Fruit fly (Drosophila melanogaster) whole organism, embryonic: ENCODE results near the gene Sodh2.
A peak's percentile ranks its signal among the peaks of the same experiment; 100 is the strongest.

Source experiments
- Atf-2 ChIP-seq: fragments of 200-800 bp; sonication (Bioruptor generic); optimal IDR thresholded peaks from 2 replicates; lab custom pipeline; 2016; ENCODE audit warnings: missing biosample characterization, missing genetic modification characterization
- C15 ChIP-seq: fragments of 200-800 bp; sonication (Bioruptor generic); IDR thresholded peaks from 3 replicates; pipeline ENCODE4 v1.3.6; 2022; ENCODE audit warnings: missing biosample characterization, missing genetic modification characterization
- CG10959 ChIP-seq: fragments of 200-800 bp; sonication (Bioruptor generic); IDR thresholded peaks from 2 replicates; pipeline ENCODE4 v1.3.6; 2022; ENCODE audit warnings: missing biosample characterization, missing genetic modification characterization
- CG11085 ChIP-seq: fragments of 200-800 bp; sonication (Bioruptor generic); IDR thresholded peaks from 2 replicates; pipeline ENCODE4 v1.3.6; 2022; ENCODE audit warnings: missing biosample characterization, missing genetic modification characterization
- CG12236 ChIP-seq: fragments of 200-800 bp; sonication (Bioruptor generic); optimal IDR thresholded peaks from 2 replicates; lab custom pipeline; 2016; ENCODE audit warnings: missing biosample characterization, missing genetic modification characterization
- CG12659 ChIP-seq: fragments of 200-800 bp; sonication (Bioruptor generic); optimal IDR thresholded peaks from 3 replicates; lab custom pipeline; 2017; ENCODE audit warnings: mild to moderate bottlenecking, missing biosample characterization, missing genetic modification reagents, missing genetic modification characterization
- CG14050 ChIP-seq: fragments of 200-800 bp; sonication (Bioruptor generic); IDR thresholded peaks from 3 replicates; pipeline ENCODE4 v1.3.6; 2022; ENCODE audit warnings: missing biosample characterization, missing genetic modification characterization
- CG15696 ChIP-seq: fragments of 200-800 bp; sonication (Bioruptor generic); optimal IDR thresholded peaks from 2 replicates; lab custom pipeline; 2019; ENCODE audit warnings: missing biosample characterization, mild to moderate bottlenecking, missing genetic modification characterization, moderate library complexity
- CG17186 ChIP-seq: fragments of 200-800 bp; sonication (Bioruptor generic); optimal IDR thresholded peaks from 3 replicates; lab custom pipeline; 2017; ENCODE audit warnings: missing biosample characterization, missing genetic modification reagents, missing genetic modification characterization
- CG18262 ChIP-seq: fragments of 200-800 bp; optimal IDR thresholded peaks from 3 replicates; lab custom pipeline; 2019; ENCODE audit warnings: missing biosample characterization, mild to moderate bottlenecking, missing genetic modification characterization, moderate library complexity
- CG30403 ChIP-seq: fragments of 200-800 bp; sonication (Bioruptor generic); optimal IDR thresholded peaks from 3 replicates; lab custom pipeline; 2016; ENCODE audit warnings: missing biosample characterization, missing genetic modification characterization
- CG30431 ChIP-seq: fragments of 200-800 bp; sonication (Bioruptor generic); optimal IDR thresholded peaks from 2 replicates; lab custom pipeline; 2017; ENCODE audit warnings: missing biosample characterization, missing genetic modification characterization
- CG31441 ChIP-seq: fragments of 200-800 bp; sonication (Bioruptor generic); IDR thresholded peaks from 2 replicates; pipeline ENCODE4 v1.3.6; 2022; ENCODE audit warnings: missing biosample characterization, missing genetic modification characterization
- CG3281 ChIP-seq: fragments of 200-800 bp; sonication (Bioruptor generic); optimal IDR thresholded peaks from 3 replicates; lab custom pipeline; 2017; ENCODE audit warnings: missing biosample characterization, mild to moderate bottlenecking, missing genetic modification characterization
- CG33557 ChIP-seq: fragments of 200-800 bp; sonication (Bioruptor generic); optimal IDR thresholded peaks from 2 replicates; lab custom pipeline; 2019; ENCODE audit warnings: missing biosample characterization, mild to moderate bottlenecking, missing genetic modification characterization, moderate library complexity
- CG3407 ChIP-seq: fragments of 200-800 bp; sonication (Bioruptor generic); optimal IDR thresholded peaks from 2 replicates; lab custom pipeline; 2018; ENCODE audit warnings: missing biosample characterization, mild to moderate bottlenecking, missing genetic modification characterization
- CG42726 ChIP-seq: fragments of 200-800 bp; sonication (Bioruptor generic); IDR thresholded peaks from 2 replicates; pipeline ENCODE4 v1.3.6; 2022; ENCODE audit warnings: missing biosample characterization, missing genetic modification characterization; ENCODE audit not compliant: partially characterized antibody
- CG6683 ChIP-seq: fragments of 200-800 bp; sonication (Bioruptor generic); optimal IDR thresholded peaks from 2 replicates; lab custom pipeline; 2017; ENCODE audit warnings: missing biosample characterization, mild to moderate bottlenecking, missing genetic modification characterization, missing genetic modification reagents
- CG7357 ChIP-seq: fragments of 200-800 bp; sonication (Bioruptor generic); IDR thresholded peaks from 3 replicates; pipeline ENCODE4 v1.3.6; 2022; ENCODE audit warnings: missing biosample characterization, missing genetic modification characterization
- CrebB ChIP-seq: fragments of 200-800 bp; sonication (Bioruptor generic); optimal IDR thresholded peaks from 3 replicates; lab custom pipeline; 2018; ENCODE audit warnings: missing biosample characterization, mild to moderate bottlenecking, missing genetic modification characterization
- Dbx ChIP-seq: fragments of 200-800 bp; sonication (Bioruptor generic); IDR thresholded peaks from 3 replicates; pipeline ENCODE4 v1.3.6; 2022; ENCODE audit warnings: missing biosample characterization, missing genetic modification characterization
- Dp ChIP-seq: fragments of 200-800 bp; sonication (Bioruptor generic); optimal IDR thresholded peaks from 2 replicates; lab custom pipeline; 2018; ENCODE audit warnings: missing biosample characterization, mild to moderate bottlenecking, missing genetic modification characterization, moderate library complexity
- Drgx ChIP-seq: fragments of 200-800 bp; sonication (Bioruptor generic); IDR thresholded peaks from 2 replicates; pipeline ENCODE4 v1.3.6; 2022; ENCODE audit warnings: missing biosample characterization, missing genetic modification characterization
- Eip74EF ChIP-seq, 2 experiments: fragments of 200-800 bp in 1 of 2; fragments of >200 bp in 1 of 2; sonication (Bioruptor generic) in 1 of 2; optimal IDR thresholded peaks; 2 replicates each; lab custom pipeline; 2017 to 2019; ENCODE audit warnings: missing biosample characterization in 2 of 2, missing genetic modification characterization in 2 of 2, mild to moderate bottlenecking in 1 of 2, moderate library complexity in 1 of 2
- Jarid2 ChIP-seq: fragments of 200-800 bp; sonication (Bioruptor generic); optimal IDR thresholded peaks from 3 replicates; lab custom pipeline; 2017; ENCODE audit warnings: mild to moderate bottlenecking, missing biosample characterization, missing genetic modification reagents, missing genetic modification characterization
- Meics ChIP-seq: fragments of 200-800 bp; sonication (Bioruptor generic); optimal IDR thresholded peaks from 2 replicates; lab custom pipeline; 2017; ENCODE audit warnings: missing biosample characterization, mild to moderate bottlenecking, missing genetic modification characterization
- Mrtf ChIP-seq: fragments of 200-800 bp; sonication (Bioruptor generic); IDR thresholded peaks from 3 replicates; pipeline ENCODE4 v1.3.6; 2022; ENCODE audit warnings: missing biosample characterization, missing genetic modification characterization
- NC2β ChIP-seq: fragments of 200-800 bp; sonication (Bioruptor generic); optimal IDR thresholded peaks from 2 replicates; lab custom pipeline; 2016; ENCODE audit warnings: missing biosample characterization, missing genetic modification characterization
- Sry-β ChIP-seq: fragments of 200-800 bp; sonication (Bioruptor generic); optimal IDR thresholded peaks from 2 replicates; lab custom pipeline; 2018; ENCODE audit warnings: missing biosample characterization, mild to moderate bottlenecking, missing genetic modification characterization, moderate library complexity
- Stat92E ChIP-seq, 3 experiments: fragments of >200 bp in 2 of 3; fragments of 200-800 bp in 1 of 3; sonication (Bioruptor generic) in 1 of 3; optimal IDR thresholded peaks; 2 replicates each; lab custom pipeline; 2017 to 2019; ENCODE audit warnings: missing biosample characterization in 3 of 3, missing genetic modification characterization in 3 of 3, mild to moderate bottlenecking in 1 of 3, moderate library complexity in 1 of 3
- Tbp ChIP-seq: fragments of >200 bp; optimal IDR thresholded peaks from 2 replicates; lab custom pipeline; 2018; ENCODE audit warnings: missing biosample characterization, missing genetic modification characterization
- ase ChIP-seq: fragments of 200-800 bp; sonication (Bioruptor generic); IDR thresholded peaks from 3 replicates; pipeline ENCODE4 v1.3.6; 2022; ENCODE audit warnings: missing biosample characterization, missing genetic modification characterization
- az2 ChIP-seq: fragments of 200-800 bp; sonication (Bioruptor generic); optimal IDR thresholded peaks from 3 replicates; lab custom pipeline; 2016; ENCODE audit warnings: missing biosample characterization, missing genetic modification characterization
- danr ChIP-seq: fragments of 200-800 bp; sonication (Bioruptor generic); IDR thresholded peaks from 2 replicates; pipeline ENCODE4 v1.3.6; 2022; ENCODE audit warnings: missing biosample characterization, missing genetic modification characterization
- emc ChIP-seq: fragments of 200-800 bp; sonication (Bioruptor generic); optimal IDR thresholded peaks from 2 replicates; lab custom pipeline; 2016; ENCODE audit warnings: missing biosample characterization, missing genetic modification characterization
- esg ChIP-seq: fragments of 200-800 bp; sonication (Bioruptor generic); conservative IDR thresholded peaks from 2 replicates; pipeline ENCODE4 v1.3.6; 2022; ENCODE audit warnings: missing biosample characterization, missing genetic modification characterization
- fd64A ChIP-seq: fragments of 200-800 bp; sonication (Bioruptor generic); optimal IDR thresholded peaks from 3 replicates; lab custom pipeline; 2018; ENCODE audit warnings: missing biosample characterization, mild to moderate bottlenecking, missing genetic modification characterization
- fd96Cb ChIP-seq: fragments of 200-800 bp; sonication (Bioruptor generic); optimal IDR thresholded peaks from 2 replicates; lab custom pipeline; 2018; ENCODE audit warnings: missing biosample characterization, mild to moderate bottlenecking, missing genetic modification characterization, moderate library complexity
- gfzf ChIP-seq: fragments of 200-800 bp; sonication (Bioruptor generic); optimal IDR thresholded peaks from 2 replicates; lab custom pipeline; 2016; ENCODE audit warnings: missing biosample characterization, mild to moderate bottlenecking, missing genetic modification characterization, moderate library complexity
- h ChIP-seq: fragments of >200 bp; optimal IDR thresholded peaks from 2 replicates; lab custom pipeline; 2017
- kah ChIP-seq: fragments of 200-800 bp; sonication (Bioruptor generic); optimal IDR thresholded peaks from 2 replicates; lab custom pipeline; 2018; ENCODE audit warnings: missing biosample characterization, mild to moderate bottlenecking, missing genetic modification characterization
- klu ChIP-seq: fragments of 200-800 bp; sonication (Bioruptor generic); IDR thresholded peaks from 2 replicates; pipeline ENCODE4 v1.3.6; 2022; ENCODE audit warnings: missing biosample characterization, missing genetic modification characterization
- repo ChIP-seq: fragments of 200-800 bp; sonication (Bioruptor generic); optimal IDR thresholded peaks from 2 replicates; lab custom pipeline; 2016; ENCODE audit warnings: missing biosample characterization, missing genetic modification characterization
- rib ChIP-seq: fragments of 200-800 bp; sonication (Bioruptor generic); IDR thresholded peaks from 2 replicates; pipeline ENCODE4 v1.3.6; 2022; ENCODE audit warnings: missing biosample characterization, missing genetic modification characterization
- salm ChIP-seq: fragments of 200-800 bp; sonication (Bioruptor generic); optimal IDR thresholded peaks from 2 replicates; lab custom pipeline; 2018; ENCODE audit warnings: missing biosample characterization, mild to moderate bottlenecking, missing genetic modification characterization
- ssp ChIP-seq: fragments of 200-800 bp; sonication (Bioruptor generic); IDR thresholded peaks from 2 replicates; pipeline ENCODE4 v1.3.6; 2022; ENCODE audit warnings: missing biosample characterization, missing genetic modification characterization
- tap ChIP-seq: fragments of 200-800 bp; optimal IDR thresholded peaks from 3 replicates; lab custom pipeline; 2019; ENCODE audit warnings: missing biosample characterization, mild to moderate bottlenecking, missing genetic modification characterization, moderate library complexity
- unc-4 ChIP-seq: fragments of 200-800 bp; sonication (Bioruptor generic); IDR thresholded peaks from 2 replicates; pipeline ENCODE4 v1.3.6; 2022; ENCODE audit warnings: missing biosample characterization, missing genetic modification characterization; ENCODE audit not compliant: partially characterized antibody
- unpg ChIP-seq: fragments of 200-800 bp; sonication (Bioruptor generic); optimal IDR thresholded peaks from 3 replicates; lab custom pipeline; 2018; ENCODE audit warnings: missing biosample characterization, mild to moderate bottlenecking, missing genetic modification characterization, moderate library complexity
- vvl ChIP-seq: fragments of 200-800 bp; sonication (Bioruptor generic); IDR thresholded peaks from 2 replicates; pipeline ENCODE4 v1.3.6; 2022; ENCODE audit warnings: missing biosample characterization, missing genetic modification characterization
- z ChIP-seq: fragments of 200-800 bp; sonication (Bioruptor generic); IDR thresholded peaks from 3 replicates; pipeline ENCODE4 v1.3.6; 2022; ENCODE audit warnings: missing biosample characterization, missing genetic modification characterization

Gene Sodh2

DNA sequence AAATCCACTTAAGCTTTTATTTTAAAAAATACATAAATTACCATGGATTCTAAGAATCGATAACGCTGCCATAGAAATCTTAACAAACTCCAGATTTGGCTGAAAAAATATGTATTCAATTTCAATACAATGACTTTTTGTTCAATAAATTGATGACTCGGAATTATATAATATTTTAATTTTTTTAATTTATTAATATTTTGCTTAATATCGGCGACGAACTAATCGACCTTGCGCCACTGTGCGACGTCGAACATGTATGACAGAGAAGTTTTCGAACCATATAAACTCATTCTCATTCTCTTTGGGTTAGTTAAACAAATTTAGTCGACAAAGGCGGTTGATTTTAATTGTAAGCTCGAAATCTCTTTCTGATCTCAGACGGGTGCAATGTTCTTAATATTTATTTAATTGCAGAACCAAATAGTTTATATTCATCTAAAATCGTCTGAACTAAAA lies 26.6 kb upstream of the Sodh2 start, which contains the start of gene CG42394 (continued):
- TF ChIP-seq CG33557 (GFP tag; lab: Kevin White, UChicago) (peak; percentile 89), CG12236 (GFP tag; lab: Kevin White, UChicago) (peak; percentile 49), h (lab: Kevin White, UChicago) (no peak), CrebB (tag; lab: Kevin White, UChicago) (peak; percentile 79), Stat92E (GFP tag; optimal IDR thresholded peaks at IDR 0.05; lab: Kevin White, UChicago) (peak in 1 of 3 experiments; percentile 83), CG12659 (GFP tag; lab: Kevin White, UChicago) (peak; percentile 96), gfzf (GFP tag; lab: Kevin White, UChicago) (no peak), CG6683 (GFP tag; lab: Kevin White, UChicago) (peak; percentile 96), CG10959 (GFP tag; lab: Robert Waterston, UW) (peak; percentile 93), ssp (GFP tag; lab: Robert Waterston, UW) (peak; percentile 78), emc (peak; percentile 18), esg (peak; percentile 88), rib (peak; percentile 90), CG3407 (peak; percentile 91), CG30403 (GFP tag; lab: Kevin White, UChicago) (peak; percentile 92), az2 (GFP tag; lab: Kevin White, UChicago) (peak; percentile 96), salm (peak; percentile 83), vvl (GFP tag; lab: Robert Waterston, UW) (peak; percentile 97), z (GFP tag; lab: Robert Waterston, UW) (no peak), unpg (peak; percentile 95), CG15696 (tag; lab: Kevin White, UChicago) (peak; percentile 94), Eip74EF (GFP tag; optimal IDR thresholded peaks at IDR 0.05; lab: Kevin White, UChicago) (peak in 1 of 2 experiments; percentile 94), repo (GFP tag; lab: Kevin White, UChicago) (peak; percentile 39), CG3281 (peak; percentile 98), Sry-β (GFP tag; lab: Kevin White, UChicago) (peak; percentile 68), Tbp (no peak), klu (GFP tag; lab: Robert Waterston, UW) (no peak), CG11085 (GFP tag; lab: Robert Waterston, UW) (peak; percentile 74), Atf-2 (GFP tag; lab: Kevin White, UChicago) (peak; percentile 58), Drgx (GFP tag; lab: Robert Waterston, UW) (peak; percentile 95), unc-4 (GFP tag; lab: Robert Waterston, UW) (0 out of 2 replicates have a peak, but pooled peaks have one; percentile 18), CG30431 (GFP tag; lab: Kevin White, UChicago) (peak; percentile 90), Jarid2 (GFP tag; lab: Kevin White, UChicago) (peak; percentile 83), Meics (GFP tag; lab: Kevin White, UChicago) (peak; percentile 97), C15 (GFP tag; lab: Robert Waterston, UW) (peak; percentile 83), CG14050 (peak; percentile 92), Mrtf (GFP tag; lab: Robert Waterston, UW) (peak; percentile 87), danr (GFP tag; lab: Robert Waterston, UW) (peak; percentile 87), CG17186 (GFP tag; lab: Kevin White, UChicago) (peak; percentile 31), Dbx (GFP tag; lab: Robert Waterston, UW) (peak; percentile 95), Dp (GFP tag; lab: Kevin White, UChicago) (peak; percentile 5), NC2β (peak; percentile 68), kah (GFP tag; lab: Kevin White, UChicago) (peak; percentile 89), ase (GFP tag; lab: Robert Waterston, UW) (peak; percentile 91), CG18262 (peak; percentile 99), fd64A (GFP tag; lab: Kevin White, UChicago) (peak; percentile 47), CG7357 (GFP tag; lab: Robert Waterston, UW) (peak; percentile 75), CG42726 (GFP tag; lab: Robert Waterston, UW) (peak; percentile 58; the same call in 1 of the 2 replicates), fd96Cb (tag; lab: Kevin White, UChicago) (peak; percentile 97), tap (tag; lab: Kevin White, UChicago) (peak; percentile 90), CG31441 (GFP tag; lab: Robert Waterston, UW) (peak; percentile 99)
